Worm (Caenorhabditis elegans): ENCODE results near the gene C15H9.5.
A peak's percentile ranks its signal among the peaks of the same experiment; 100 is the strongest.

The C15H9.5 gene

ce11 chrX:6057580-6058305 lies 35.4 kb upstream of the C15H9.5 start, which contains the start of gene gln-1:
TSS of gene gln-1 (plus strand) at chrX:6058255.
- no peak for TF ChIP-seq M03D4.4 (tag; optimal IDR thresholded peaks at IDR 0.05)
- no peak for TF ChIP-seq lin-13 (tag; optimal IDR thresholded peaks at IDR 0.05)
- TF ChIP-seq mls-2 (tag; optimal IDR thresholded peaks at IDR 0.05) = no peak
- no peak for TF ChIP-seq elt-3 (tag; optimal IDR thresholded peaks at IDR 0.05)
- no peak for TF ChIP-seq sem-2 (GFP tag; optimal IDR thresholded peaks at IDR 0.05)
- TF ChIP-seq nhr-2 (tag; optimal IDR thresholded peaks at IDR 0.05) = peak; percentile 4
- no peak for TF ChIP-seq bed-3 (GFP tag; optimal IDR thresholded peaks at IDR 0.05)
- no peak for TF ChIP-seq lsy-2 (tag; optimal IDR thresholded peaks at IDR 0.05)
- no peak for TF ChIP-seq nhr-237 (tag; optimal IDR thresholded peaks at IDR 0.05)
- TF ChIP-seq ztf-11 (tag; optimal IDR thresholded peaks at IDR 0.05) = no peak
- peak; percentile 34 for TF ChIP-seq elt-1 (tag; optimal IDR thresholded peaks at IDR 0.05; ENCODE audit: borderline replicate concordance, insufficient read depth)
- peak; percentile 7 for TF ChIP-seq ham-2 (GFP tag; optimal IDR thresholded peaks at IDR 0.05)
- TF ChIP-seq unc-62 (GFP tag; optimal IDR thresholded peaks at IDR 0.05) = peak; percentile 22
- TF ChIP-seq tbx-8 (GFP tag; optimal IDR thresholded peaks at IDR 0.05) = no peak
- no peak for TF ChIP-seq blmp-1 (tag; optimal IDR thresholded peaks at IDR 0.05)
- TF ChIP-seq sptf-1 (tag; optimal IDR thresholded peaks at IDR 0.05) = no peak
- no peak for TF ChIP-seq unc-39 (tag; optimal IDR thresholded peaks at IDR 0.05)
- no peak for TF ChIP-seq nhr-12 (tag; optimal IDR thresholded peaks at IDR 0.05)

- TF ChIP-seq snpc-4 (tag; optimal IDR thresholded peaks at IDR 0.05) = no peak
- no peak for TF ChIP-seq lsy-2 (tag; optimal IDR thresholded peaks at IDR 0.05)
- TF ChIP-seq elt-3 (tag; optimal IDR thresholded peaks at IDR 0.05) = no peak
- no peak for TF ChIP-seq M03D4.4 (tag; optimal IDR thresholded peaks at IDR 0.05)
- no peak for TF ChIP-seq nhr-76 (tag; optimal IDR thresholded peaks at IDR 0.05)
- TF ChIP-seq tbx-8 (GFP tag; optimal IDR thresholded peaks at IDR 0.05) = no peak
- TF ChIP-seq ceh-83 (GFP tag; optimal IDR thresholded peaks at IDR 0.05) = no peak
- no peak for TF ChIP-seq nhr-237 (tag; optimal IDR thresholded peaks at IDR 0.05)
- no peak for TF ChIP-seq nhr-28 (tag; optimal IDR thresholded peaks at IDR 0.05)
- no peak for TF ChIP-seq unc-62 (GFP tag; optimal IDR thresholded peaks at IDR 0.05)
- TF ChIP-seq mab-5 (tag; optimal IDR thresholded peaks at IDR 0.05) = no peak
Measured at ce11 chrX:6059163-6059782, 33.8 kb upstream of the C15H9.5 start.

- TF ChIP-seq ceh-83 (GFP tag; optimal IDR thresholded peaks at IDR 0.05) (no peak), nhr-76 (tag; optimal IDR thresholded peaks at IDR 0.05) (no peak), unc-39 (tag; optimal IDR thresholded peaks at IDR 0.05) (no peak), mls-2 (tag; optimal IDR thresholded peaks at IDR 0.05) (no peak)
Measured at ce11 chrX:6064385-6064784, 28.7 kb upstream of the C15H9.5 start.

- TF ChIP-seq nhr-28 (tag; optimal IDR thresholded peaks at IDR 0.05) = no peak
- TF ChIP-seq sem-2 (GFP tag; optimal IDR thresholded peaks at IDR 0.05) = no peak
- no peak for TF ChIP-seq drap-1 (GFP tag; optimal IDR thresholded peaks at IDR 0.05)
- no peak for TF ChIP-seq nhr-12 (tag; optimal IDR thresholded peaks at IDR 0.05)
- TF ChIP-seq hlh-1 (tag; optimal IDR thresholded peaks at IDR 0.05) = no peak
- no peak for TF ChIP-seq nhr-237 (tag; optimal IDR thresholded peaks at IDR 0.05)
- TF ChIP-seq mls-2 (tag; optimal IDR thresholded peaks at IDR 0.05) = no peak
- no peak for TF ChIP-seq elt-3 (tag; optimal IDR thresholded peaks at IDR 0.05)
- TF ChIP-seq zip-8 (tag; optimal IDR thresholded peaks at IDR 0.05) = no peak
- no peak for TF ChIP-seq lin-32 (GFP tag; optimal IDR thresholded peaks at IDR 0.05)
- TF ChIP-seq bed-3 (GFP tag; optimal IDR thresholded peaks at IDR 0.05) = no peak
Measured at ce11 chrX:6065936-6066452, 27.1 kb upstream of the C15H9.5 start, which contains the start of gene ptr-4. TSS of gene ptr-4 (minus strand) at chrX:6065986.

ce11 chrX:6066618-6067017 lies 26.5 kb upstream of the C15H9.5 start:
- TF ChIP-seq ceh-43 (GFP tag; optimal IDR thresholded peaks at IDR 0.05) = no peak
- TF ChIP-seq elt-1 (tag; optimal IDR thresholded peaks at IDR 0.05; ENCODE audit: borderline replicate concordance, insufficient read depth) = peak; percentile 79
- TF ChIP-seq ham-2 (GFP tag; optimal IDR thresholded peaks at IDR 0.05) = peak; percentile 82

Measured in whole organism, mixed stage, embryonic.